Worm (Caenorhabditis elegans) whole organism, mixed stage, embryonic: ENCODE measurements around the gene T28C12.15.
A peak's percentile ranks its signal among the peaks of the same experiment; 100 is the strongest.

Source experiments
- M03D4.4 ChIP-seq: sonication (generic microtip); optimal IDR thresholded peaks from 2 replicates; lab custom pipeline; 2017; ENCODE audit warnings: mild to moderate bottlenecking, missing genetic modification characterization, missing compliant biosample characterization
- bed-3 ChIP-seq: fragments of 200-800 bp; sonication (Bioruptor generic); optimal IDR thresholded peaks from 3 replicates; lab custom pipeline; 2018; ENCODE audit warnings: mild to moderate bottlenecking, missing genetic modification characterization, moderate library complexity, missing compliant biosample characterization
- blmp-1 ChIP-seq: fragments of 150-350 bp; optimal IDR thresholded peaks from 2 replicates; lab custom pipeline; 2014; ENCODE audit warnings: missing biosample characterization, missing genetic modification characterization
- ceh-43 ChIP-seq: fragments of 200-800 bp; sonication (Bioruptor generic); optimal IDR thresholded peaks from 2 replicates; lab custom pipeline; 2018; ENCODE audit warnings: mild to moderate bottlenecking, missing genetic modification characterization, moderate library complexity, missing compliant biosample characterization
- ceh-83 ChIP-seq: fragments of 200-800 bp; sonication (Bioruptor generic); optimal IDR thresholded peaks from 2 replicates; lab custom pipeline; 2018; ENCODE audit warnings: mild to moderate bottlenecking, missing genetic modification characterization, missing compliant biosample characterization
- ces-1 ChIP-seq: fragments of 150-350 bp; optimal IDR thresholded peaks from 2 replicates; lab custom pipeline; 2014; ENCODE audit warnings: missing biosample characterization, missing genetic modification reagents, missing genetic modification characterization
- cnd-1 ChIP-seq: fragments of 200-800 bp; sonication (Bioruptor generic); optimal IDR thresholded peaks from 2 replicates; lab custom pipeline; 2018; ENCODE audit warnings: mild to moderate bottlenecking, missing genetic modification characterization, missing compliant biosample characterization
- drap-1 ChIP-seq: fragments of 200-800 bp; sonication (Bioruptor generic); optimal IDR thresholded peaks from 3 replicates; lab custom pipeline; 2018; ENCODE audit warnings: mild to moderate bottlenecking, missing genetic modification characterization, missing compliant biosample characterization
- elt-1 ChIP-seq: sonication (generic microtip); optimal IDR thresholded peaks from 2 replicates; lab custom pipeline; 2017; ENCODE audit warnings: missing genetic modification characterization, mild to moderate bottlenecking, missing compliant biosample characterization, antibody characterized with exemption, moderate library complexity, borderline replicate concordance; ENCODE audit not compliant: insufficient read depth
- elt-3 ChIP-seq: fragments of 150-350 bp; optimal IDR thresholded peaks from 2 replicates; lab custom pipeline; 2014; ENCODE audit warnings: missing biosample characterization, missing genetic modification characterization
- ham-2 ChIP-seq: fragments of 200-800 bp; sonication (Bioruptor generic); optimal IDR thresholded peaks from 2 replicates; lab custom pipeline; 2018; ENCODE audit warnings: mild to moderate bottlenecking, missing genetic modification characterization, missing compliant biosample characterization
- hlh-1 ChIP-seq: fragments of 150-350 bp; optimal IDR thresholded peaks from 2 replicates; lab custom pipeline; 2014; ENCODE audit warnings: missing biosample characterization, missing genetic modification reagents, missing genetic modification characterization
- lin-13 ChIP-seq: fragments of 150-350 bp; optimal IDR thresholded peaks from 2 replicates; lab custom pipeline; 2014; ENCODE audit warnings: missing biosample characterization, missing genetic modification characterization
- lin-32 ChIP-seq: fragments of 200-800 bp; sonication (Bioruptor generic); optimal IDR thresholded peaks from 2 replicates; lab custom pipeline; 2018; ENCODE audit warnings: mild to moderate bottlenecking, missing genetic modification characterization, missing compliant biosample characterization
- mep-1 ChIP-seq: fragments of 150-350 bp; optimal IDR thresholded peaks from 2 replicates; lab custom pipeline; 2017; ENCODE audit warnings: missing biosample characterization, missing genetic modification reagents, missing genetic modification characterization, inconsistent platforms
- mls-2 ChIP-seq: sonication (generic microtip); optimal IDR thresholded peaks from 2 replicates; lab custom pipeline; 2016; ENCODE audit warnings: mild to moderate bottlenecking, missing genetic modification characterization, moderate library complexity, missing compliant biosample characterization
- nhr-12 ChIP-seq: fragments of 150-350 bp; optimal IDR thresholded peaks from 2 replicates; lab custom pipeline; 2014; ENCODE audit warnings: missing biosample characterization, missing genetic modification characterization
- nhr-2 ChIP-seq: fragments of 150-350 bp; optimal IDR thresholded peaks from 2 replicates; lab custom pipeline; 2014; ENCODE audit warnings: missing biosample characterization, missing genetic modification characterization
- nhr-237 ChIP-seq: fragments of 150-350 bp; optimal IDR thresholded peaks from 2 replicates; lab custom pipeline; 2014; ENCODE audit warnings: missing biosample characterization, missing genetic modification characterization
- nhr-28 ChIP-seq: fragments of 150-350 bp; optimal IDR thresholded peaks from 2 replicates; lab custom pipeline; 2014; ENCODE audit warnings: missing biosample characterization, missing genetic modification characterization
- nhr-76 ChIP-seq: sonication (generic microtip); optimal IDR thresholded peaks from 2 replicates; lab custom pipeline; 2017; ENCODE audit warnings: missing biosample characterization, missing genetic modification characterization
- pha-4 ChIP-seq: fragments of 150-350 bp; optimal IDR thresholded peaks from 2 replicates; lab custom pipeline; 2018; ENCODE audit warnings: missing biosample characterization, missing genetic modification reagents, missing genetic modification characterization
- sem-2 ChIP-seq: fragments of 200-800 bp; sonication (Bioruptor generic); optimal IDR thresholded peaks from 2 replicates; lab custom pipeline; 2018; ENCODE audit warnings: mild to moderate bottlenecking, missing genetic modification characterization, missing compliant biosample characterization
- snpc-4 ChIP-seq: fragments of 150-350 bp; optimal IDR thresholded peaks from 2 replicates; lab custom pipeline; 2014; ENCODE audit warnings: missing biosample characterization, missing genetic modification characterization
- sptf-1 ChIP-seq: sonication (generic microtip); optimal IDR thresholded peaks from 2 replicates; lab custom pipeline; 2017; ENCODE audit warnings: mild to moderate bottlenecking, missing genetic modification characterization, moderate library complexity, missing compliant biosample characterization
- tbx-8 ChIP-seq: fragments of 200-800 bp; sonication (Bioruptor generic); optimal IDR thresholded peaks from 2 replicates; lab custom pipeline; 2018; ENCODE audit warnings: mild to moderate bottlenecking, missing genetic modification characterization, moderate library complexity, missing compliant biosample characterization
- unc-120 ChIP-seq: sonication (generic microtip); optimal IDR thresholded peaks from 2 replicates; lab custom pipeline; 2017; ENCODE audit warnings: missing genetic modification characterization, missing compliant biosample characterization; ENCODE audit not compliant: poor library complexity, severe bottlenecking
- unc-62 ChIP-seq: fragments of 150-350 bp; optimal IDR thresholded peaks from 2 replicates; lab custom pipeline; 2014; ENCODE audit warnings: missing biosample characterization, missing genetic modification reagents, missing genetic modification characterization
- zip-8 ChIP-seq: fragments of 150-350 bp; optimal IDR thresholded peaks from 2 replicates; lab custom pipeline; 2014; ENCODE audit warnings: missing biosample characterization, missing genetic modification characterization
- ztf-11 ChIP-seq: fragments of 150-350 bp; optimal IDR thresholded peaks from 2 replicates; lab custom pipeline; 2014; ENCODE audit warnings: missing biosample characterization, missing genetic modification characterization

T28C12.15 gene

DNA sequence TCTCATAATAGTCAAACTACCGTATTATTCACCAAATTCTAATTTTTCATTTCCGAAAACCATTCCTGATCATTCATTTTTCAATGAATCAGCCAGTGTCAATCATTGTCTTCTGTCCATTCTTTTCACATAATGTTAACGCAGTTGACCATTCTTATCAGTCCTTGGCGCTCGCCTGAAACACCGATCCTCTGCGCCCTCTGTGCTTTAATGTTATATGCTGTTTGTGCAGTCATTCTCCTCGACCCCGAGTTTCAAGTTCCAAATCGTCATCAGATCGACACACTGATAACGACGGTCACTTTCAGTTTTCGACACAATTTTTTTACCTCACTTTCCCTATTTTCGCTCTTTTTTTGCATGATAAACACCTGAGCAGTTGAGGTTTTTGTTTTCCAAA, 25.3 kb upstream of the T28C12.15 start:
- TF ChIP-seq ceh-83 (GFP tag; lab: Kevin White, UChicago) (no peak), mep-1 (tag; lab: Kevin White, UChicago) (no peak), zip-8 (no peak), blmp-1 (tag; lab: Kevin White, UChicago) (no peak), nhr-2 (tag; lab: Kevin White, UChicago) (no peak), mls-2 (tag; lab: Kevin White, UChicago) (no peak), nhr-237 (tag; lab: Kevin White, UChicago) (no peak), cnd-1 (no peak), drap-1 (GFP tag; lab: Kevin White, UChicago) (no peak), bed-3 (GFP tag; lab: Kevin White, UChicago) (no peak), sem-2 (no peak), ceh-43 (GFP tag; lab: Kevin White, UChicago) (no peak), unc-62 (no peak), hlh-1 (tag; lab: Kevin White, UChicago) (no peak), elt-3 (tag; lab: Kevin White, UChicago) (no peak), unc-120 (tag; lab: Kevin White, UChicago) (no peak), nhr-28 (no peak), tbx-8 (GFP tag; lab: Kevin White, UChicago) (no peak)

DNA sequence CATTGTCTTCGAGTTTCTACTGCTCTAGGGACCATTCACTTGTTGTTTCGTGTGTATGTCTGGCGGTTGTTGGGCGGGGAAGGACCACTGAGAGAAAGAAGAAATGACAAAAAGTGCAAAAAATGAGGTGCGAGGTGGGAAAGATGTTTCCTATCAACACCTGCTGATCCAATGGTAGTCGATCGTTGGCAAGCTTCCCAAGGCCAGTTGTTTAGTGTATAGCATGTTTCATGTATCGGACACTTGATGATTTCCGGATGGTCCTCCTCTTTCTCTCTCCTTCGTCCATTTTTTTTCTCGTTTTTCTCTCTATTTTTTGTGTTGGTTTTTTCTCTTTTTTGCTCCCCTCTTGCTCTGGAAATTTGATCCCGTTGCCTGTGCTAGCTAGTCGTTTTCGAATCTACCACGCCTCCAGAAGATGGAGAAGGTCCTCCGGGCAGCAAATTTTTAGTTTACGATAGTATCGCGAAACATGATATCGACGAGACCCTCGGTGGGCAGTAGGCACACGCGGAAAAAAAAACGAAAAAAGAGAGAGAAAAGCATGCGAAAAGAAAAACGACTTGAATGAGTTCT, 24.5 kb upstream of the T28C12.15 start:
- peak; percentile 30 for TF ChIP-seq hlh-1 (tag; lab: Kevin White, UChicago)
- no peak for TF ChIP-seq mls-2 (tag; lab: Kevin White, UChicago)

DNA sequence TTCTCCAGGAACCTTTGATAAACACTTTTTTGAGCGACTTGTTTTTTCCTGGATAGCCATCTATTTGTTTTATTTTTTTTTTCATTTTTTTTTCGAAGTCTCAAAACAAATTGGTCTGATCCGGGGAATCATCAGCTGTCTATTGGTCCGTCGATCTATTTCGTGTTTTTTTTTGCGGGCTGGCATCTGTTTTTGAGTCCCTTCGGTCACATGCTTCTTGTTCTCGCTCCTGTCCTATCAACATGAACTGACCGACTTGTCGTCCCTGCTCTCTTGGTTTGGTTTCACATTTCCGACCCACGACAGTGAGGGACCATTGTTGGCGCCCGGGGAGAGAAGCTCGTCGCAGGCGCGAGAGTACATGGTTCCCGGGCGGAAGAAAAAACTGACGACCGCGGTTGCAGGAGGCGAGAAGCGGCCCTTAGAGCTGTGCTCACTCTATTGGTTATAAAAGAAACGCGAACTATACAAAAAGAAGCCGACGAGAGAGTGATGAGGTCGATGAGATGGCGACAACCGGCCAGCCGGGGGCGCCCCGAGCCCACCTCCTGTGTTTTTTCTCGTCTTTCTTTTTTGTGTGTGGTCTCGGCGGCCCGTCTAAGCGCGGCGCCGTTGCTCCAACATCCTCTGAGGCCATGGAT, 23.1 kb upstream of the T28C12.15 start:
- TF ChIP-seq snpc-4 (tag; lab: Kevin White, UChicago): no peak
- TF ChIP-seq lin-13 (tag; lab: Kevin White, UChicago): no peak
- TF ChIP-seq ham-2 (GFP tag; lab: Kevin White, UChicago): no peak
- no peak for TF ChIP-seq hlh-1 (tag; lab: Kevin White, UChicago)
- no peak for TF ChIP-seq pha-4 (tag; lab: Kevin White, UChicago)
- no peak for TF ChIP-seq lin-32 (GFP tag; lab: Kevin White, UChicago)
- no peak for TF ChIP-seq sem-2
- TF ChIP-seq nhr-28: no peak
- TF ChIP-seq blmp-1 (tag; lab: Kevin White, UChicago): no peak
- TF ChIP-seq unc-120 (tag; lab: Kevin White, UChicago): no peak

DNA sequence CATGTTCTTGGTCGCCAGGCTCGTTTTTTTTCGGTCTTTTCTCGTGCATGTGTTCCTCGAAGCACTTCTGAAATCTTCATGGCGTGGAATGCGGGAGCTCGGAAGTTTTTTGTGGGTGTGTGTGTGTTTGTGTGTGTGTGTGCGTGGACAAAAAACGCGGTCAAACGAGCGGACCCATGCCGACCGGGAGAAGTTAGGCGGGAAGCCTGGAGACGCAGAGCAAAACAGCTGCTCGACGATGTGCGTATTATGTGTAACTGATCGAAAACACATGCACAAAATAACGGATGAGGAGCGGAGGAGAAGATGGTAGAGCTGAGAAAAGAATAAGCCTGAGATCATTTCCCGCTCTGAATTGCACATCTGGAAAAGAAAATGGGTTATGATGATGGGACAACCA, 20.9 kb upstream of the T28C12.15 start:
- TF ChIP-seq unc-120 (tag; lab: Kevin White, UChicago) (peak; percentile 36), ztf-11 (tag; lab: Kevin White, UChicago) (no peak), mep-1 (tag; lab: Kevin White, UChicago) (no peak), cnd-1 (no peak), hlh-1 (tag; lab: Kevin White, UChicago) (peak; percentile 93), M03D4.4 (tag; lab: Kevin White, UChicago) (no peak)

DNA sequence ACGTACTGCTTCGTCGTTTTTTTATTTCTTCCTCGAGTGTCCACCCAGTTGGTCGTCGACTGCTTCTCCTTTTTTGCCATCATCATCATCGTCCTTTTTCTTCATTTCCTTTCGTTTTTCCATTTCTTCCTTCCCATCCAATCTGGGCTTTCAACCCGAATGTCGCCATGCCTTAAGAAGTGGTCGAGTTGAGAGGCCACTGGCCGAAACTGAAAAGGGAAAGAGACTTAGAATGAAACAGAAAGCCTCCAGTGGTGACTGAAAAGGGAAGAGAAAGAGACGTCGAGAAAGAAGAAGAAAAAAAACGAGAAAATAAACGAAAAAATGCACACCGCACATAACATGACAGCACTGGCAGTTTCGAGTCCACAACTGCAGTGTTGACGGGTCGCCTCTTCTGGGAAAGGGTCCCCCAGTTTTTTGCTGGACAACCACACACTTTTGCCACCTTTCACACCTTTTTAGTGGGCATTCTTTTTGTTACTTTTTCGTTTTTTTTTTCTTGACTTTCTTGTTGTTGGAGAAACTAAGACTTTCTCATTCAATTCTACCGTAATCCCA, 19.6 kb upstream of the T28C12.15 start:
- no peak for TF ChIP-seq nhr-76 (tag; lab: Kevin White, UChicago)
- no peak for TF ChIP-seq ces-1 (GFP tag; lab: Kevin White, UChicago)
- TF ChIP-seq ceh-43 (GFP tag; lab: Kevin White, UChicago): no peak
- TF ChIP-seq nhr-12 (tag; lab: Kevin White, UChicago): no peak
- TF ChIP-seq lin-32 (GFP tag; lab: Kevin White, UChicago): no peak
- no peak for TF ChIP-seq sptf-1 (tag; lab: Kevin White, UChicago)
- no peak for TF ChIP-seq unc-62
- TF ChIP-seq elt-1 (tag; lab: Kevin White, UChicago): no peak
- TF ChIP-seq zip-8: no peak
- no peak for TF ChIP-seq cnd-1
- TF ChIP-seq ceh-83 (GFP tag; lab: Kevin White, UChicago): no peak
- TF ChIP-seq sem-2: no peak
